Fruit fly (Drosophila melanogaster) whole organism, wandering third instar larva: ENCODE data around the gene CG31808.

Source experiments
- Abd-B ChIP-seq: fragments of >200 bp; optimal IDR thresholded peaks from 2 replicates; lab custom pipeline; 2017; ENCODE audit warnings: missing biosample characterization, missing genetic modification characterization
- Dif ChIP-seq: fragments of 200-275, 200-300 bp; sonication (Bioruptor generic); optimal IDR thresholded peaks from 2 replicates; lab custom pipeline; 2018; ENCODE audit warnings: missing biosample characterization, missing genetic modification characterization; ENCODE audit not compliant: partially characterized antibody
- GATAd ChIP-seq: sonication (Bioruptor generic); optimal IDR thresholded peaks from 2 replicates; lab custom pipeline; 2016; ENCODE audit warnings: missing biosample characterization, missing genetic modification characterization
- HLH106 ChIP-seq: fragments of 200-800 bp; optimal IDR thresholded peaks from 3 replicates; lab custom pipeline; 2019; ENCODE audit warnings: missing biosample characterization, mild to moderate bottlenecking, missing genetic modification characterization, moderate library complexity
- Hnf4 ChIP-seq: fragments of 200-800 bp; sonication (Bioruptor generic); optimal IDR thresholded peaks from 2 replicates; lab custom pipeline; 2016; ENCODE audit warnings: missing biosample characterization, mild to moderate bottlenecking, missing genetic modification characterization
- Hr83 ChIP-seq: fragments of 200-300 bp; sonication (Bioruptor generic); optimal IDR thresholded peaks from 2 replicates; lab custom pipeline; 2016; ENCODE audit warnings: missing biosample characterization, mild to moderate bottlenecking, missing genetic modification characterization, moderate library complexity; ENCODE audit not compliant: poor library complexity, severe bottlenecking
- Jra ChIP-seq: sonication (Bioruptor generic); optimal IDR thresholded peaks from 2 replicates; lab custom pipeline; 2016; ENCODE audit warnings: missing biosample characterization, missing genetic modification characterization
- Mio ChIP-seq: sonication (Bioruptor generic); optimal IDR thresholded peaks from 2 replicates; lab custom pipeline; 2016; ENCODE audit warnings: missing biosample characterization, missing genetic modification characterization
- Myc ChIP-seq: fragments of >200 bp; optimal IDR thresholded peaks from 2 replicates; lab custom pipeline; 2017
- N ChIP-seq: fragments of >200 bp; optimal IDR thresholded peaks from 2 replicates; lab custom pipeline; 2018; ENCODE audit warnings: missing biosample characterization, missing external identifiers, missing genetic modification characterization
- OdsH ChIP-seq: fragments of 200-800 bp; sonication (Bioruptor generic); optimal IDR thresholded peaks from 2 replicates; lab custom pipeline; 2016; ENCODE audit warnings: missing biosample characterization, mild to moderate bottlenecking, missing genetic modification characterization
- Rel ChIP-seq, 2 experiments: fragments of 200-800 bp; sonication (Bioruptor generic) in 1 of 2; optimal IDR thresholded peaks; 2 replicates in 1 of 2; 3 replicates in 1 of 2; lab custom pipeline; 2016 to 2019; ENCODE audit warnings: mild to moderate bottlenecking in 2 of 2, missing biosample characterization in 2 of 2, missing genetic modification characterization in 2 of 2, moderate library complexity in 1 of 2
- br ChIP-seq: fragments of 200-800 bp; sonication (Bioruptor generic); optimal IDR thresholded peaks from 2 replicates; lab custom pipeline; 2016; ENCODE audit warnings: missing biosample characterization, missing genetic modification characterization
- brk ChIP-seq: fragments of 200-800 bp; sonication (Bioruptor generic); optimal IDR thresholded peaks from 2 replicates; lab custom pipeline; 2016; ENCODE audit warnings: missing biosample characterization, mild to moderate bottlenecking, missing genetic modification characterization
- dmrt93B ChIP-seq: fragments of 200-800 bp; sonication (Bioruptor generic); optimal IDR thresholded peaks from 2 replicates; lab custom pipeline; 2018; ENCODE audit warnings: missing biosample characterization, mild to moderate bottlenecking, missing genetic modification characterization
- dsf ChIP-seq: sonication (Bioruptor generic); optimal IDR thresholded peaks from 2 replicates; lab custom pipeline; 2016; ENCODE audit warnings: missing biosample characterization, missing genetic modification characterization, borderline replicate concordance
- ey ChIP-seq: fragments of 200-800 bp; sonication (Bioruptor generic); optimal IDR thresholded peaks from 2 replicates; lab custom pipeline; 2016; ENCODE audit warnings: missing biosample characterization, missing genetic modification characterization
- foxo ChIP-seq, 2 experiments: fragments of 200-800 bp; sonication (Bioruptor generic); optimal IDR thresholded peaks; 2 replicates in 1 of 2; 3 replicates in 1 of 2; lab custom pipeline; 2016 to 2017; ENCODE audit warnings: missing biosample characterization in 2 of 2, missing genetic modification characterization in 2 of 2
- fru ChIP-seq: fragments of 200-800 bp; sonication (Bioruptor generic); optimal IDR thresholded peaks from 3 replicates; lab custom pipeline; 2016; ENCODE audit warnings: missing biosample characterization, mild to moderate bottlenecking, missing genetic modification characterization
- h ChIP-seq: fragments of 200-800 bp; sonication (Bioruptor generic); optimal IDR thresholded peaks from 3 replicates; lab custom pipeline; 2016; ENCODE audit warnings: missing biosample characterization, mild to moderate bottlenecking, missing genetic modification characterization
- jim ChIP-seq: fragments of 175-275, 200-325 bp; sonication (Bioruptor generic); optimal IDR thresholded peaks from 2 replicates; lab custom pipeline; 2016; ENCODE audit warnings: missing biosample characterization, mild to moderate bottlenecking, missing genetic modification characterization
- lola ChIP-seq: fragments of >200 bp; optimal IDR thresholded peaks from 2 replicates; lab custom pipeline; 2017; ENCODE audit warnings: missing biosample characterization, missing genetic modification characterization
- pan ChIP-seq: fragments of >200 bp; optimal IDR thresholded peaks from 2 replicates; lab custom pipeline; 2017
- rgr ChIP-seq: fragments of 200-800 bp; sonication (Bioruptor generic); optimal IDR thresholded peaks from 3 replicates; lab custom pipeline; 2016; ENCODE audit warnings: missing biosample characterization, mild to moderate bottlenecking, missing genetic modification characterization
- sage ChIP-seq: fragments of 200-800 bp; sonication (Bioruptor generic); optimal IDR thresholded peaks from 2 replicates; lab custom pipeline; 2016; ENCODE audit warnings: missing biosample characterization, mild to moderate bottlenecking, missing genetic modification characterization
- sv ChIP-seq: fragments of 200-800 bp; sonication (Bioruptor generic); optimal IDR thresholded peaks from 3 replicates; lab custom pipeline; 2016; ENCODE audit warnings: missing biosample characterization, missing genetic modification characterization
- tai ChIP-seq: sonication (Bioruptor generic); optimal IDR thresholded peaks from 2 replicates; lab custom pipeline; 2016; ENCODE audit warnings: missing biosample characterization, missing genetic modification characterization
- usp ChIP-seq: fragments of >200 bp; optimal IDR thresholded peaks from 2 replicates; lab custom pipeline; 2017; ENCODE audit warnings: missing biosample characterization, missing genetic modification characterization
- woc ChIP-seq: sonication (Bioruptor generic); optimal IDR thresholded peaks from 2 replicates; lab custom pipeline; 2016; ENCODE audit warnings: missing biosample characterization, mild to moderate bottlenecking, missing genetic modification characterization

The CG31808 gene

dm6 chr2L:16719643-16720515 is 3.9 kb upstream of the CG31808 start, which contains the start of gene Cyt-c-p:
Cyt-c-p (plus strand) TSS chr2L:16719932.
- TF ChIP-seq tai: no peak
- peak; percentile 13 for TF ChIP-seq HLH106 (tag; lab: Kevin White, UChicago)
- peak; percentile 19 for TF ChIP-seq OdsH (GFP tag; lab: Kevin White, UChicago)
- no peak for TF ChIP-seq woc (GFP tag; lab: Kevin White, UChicago)
- peak; percentile 19 for TF ChIP-seq rgr (GFP tag; lab: Kevin White, UChicago)
- no peak for TF ChIP-seq lola
- no peak for TF ChIP-seq br
- TF ChIP-seq sage: no peak
- no peak for TF ChIP-seq dmrt93B
- TF ChIP-seq brk (GFP tag; lab: Kevin White, UChicago): no peak
- TF ChIP-seq GATAd (GFP tag; lab: Kevin White, UChicago): no peak
- TF ChIP-seq dsf (GFP tag; lab: Kevin White, UChicago): no peak
- TF ChIP-seq N (GFP tag; lab: Kevin White, UChicago): no peak
- no peak for TF ChIP-seq h (GFP tag; lab: Kevin White, UChicago)
- no peak for TF ChIP-seq pan (lab: Kevin White, UChicago)
- no peak for TF ChIP-seq Hnf4 (GFP tag; lab: Kevin White, UChicago)
- peak in 1 of 2 experiments; percentile 28 for TF ChIP-seq foxo (GFP tag; optimal IDR thresholded peaks at IDR 0.05; lab: Kevin White, UChicago)
- TF ChIP-seq ey (GFP tag; lab: Kevin White, UChicago): no peak
- TF ChIP-seq sv (GFP tag; lab: Kevin White, UChicago): no peak
- TF ChIP-seq Hr83: peak; percentile 28
- TF ChIP-seq Mio (GFP tag; lab: Kevin White, UChicago): no peak
- TF ChIP-seq Myc (lab: Kevin White, UChicago): peak; percentile 19
- TF ChIP-seq Rel (GFP tag; optimal IDR thresholded peaks at IDR 0.05; lab: Kevin White, UChicago): no peak
- TF ChIP-seq Rel (tag; optimal IDR thresholded peaks at IDR 0.05; lab: Kevin White, UChicago): peak; percentile 83
- peak; percentile 0 for TF ChIP-seq Dif (GFP tag; lab: Kevin White, UChicago)
- TF ChIP-seq Abd-B (GFP tag; lab: Kevin White, UChicago): no peak

DNA sequence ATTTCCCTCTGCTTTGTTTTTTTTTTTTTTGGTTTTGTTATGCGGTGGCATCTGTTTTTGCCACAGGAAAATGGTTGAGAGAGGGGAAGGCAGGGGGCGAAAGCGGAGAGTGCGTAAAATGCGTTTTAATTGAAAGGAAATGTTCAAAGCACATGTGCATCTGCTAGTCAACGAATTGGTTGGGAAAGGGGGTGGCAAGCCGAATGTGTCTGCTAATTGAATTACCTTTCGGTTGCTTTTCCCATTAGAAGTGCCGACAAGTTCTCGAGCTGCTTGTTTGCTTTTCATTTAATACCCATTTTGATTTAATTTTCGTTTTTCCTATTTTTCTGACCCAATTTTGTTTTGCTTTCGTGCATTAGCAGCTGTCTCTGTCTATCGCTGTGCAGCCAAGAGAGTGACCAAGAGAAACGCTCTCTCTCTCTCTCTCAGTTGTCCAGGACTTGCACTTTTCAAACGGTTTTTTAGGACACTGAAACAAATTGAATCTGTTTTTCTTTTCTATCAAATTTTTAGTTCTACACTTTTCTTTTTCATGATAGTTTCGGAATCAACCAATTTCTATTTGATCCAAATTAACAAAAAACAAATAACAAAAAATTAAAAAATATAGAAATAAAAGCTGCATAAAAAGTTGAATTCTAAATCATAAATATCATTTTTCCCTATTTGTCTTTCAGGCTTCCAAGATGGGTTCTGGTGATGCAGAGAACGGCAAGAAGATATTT is 2.6 kb upstream of the CG31808 start:
- TF ChIP-seq pan (lab: Kevin White, UChicago): no peak
- no peak for TF ChIP-seq Hnf4 (GFP tag; lab: Kevin White, UChicago)
- TF ChIP-seq Myc (lab: Kevin White, UChicago): no peak
- TF ChIP-seq Hr83: no peak
- no peak for TF ChIP-seq sv (GFP tag; lab: Kevin White, UChicago)
- TF ChIP-seq Abd-B (GFP tag; lab: Kevin White, UChicago): no peak
- no peak for TF ChIP-seq lola
- TF ChIP-seq Jra (GFP tag; lab: Kevin White, UChicago): no peak
- no peak for TF ChIP-seq foxo (GFP tag; optimal IDR thresholded peaks at IDR 0.05; lab: Kevin White, UChicago)
- TF ChIP-seq dsf (GFP tag; lab: Kevin White, UChicago): no peak
- no peak for TF ChIP-seq Mio (GFP tag; lab: Kevin White, UChicago)
- TF ChIP-seq jim (GFP tag; lab: Kevin White, UChicago): no peak
- no peak for TF ChIP-seq HLH106 (tag; lab: Kevin White, UChicago)
- TF ChIP-seq br: no peak
- no peak for TF ChIP-seq usp (GFP tag; lab: Kevin White, UChicago)

dm6 chr2L:16716771-16717170 is 776 bp upstream of the CG31808 start:
- no peak for TF ChIP-seq Hnf4 (GFP tag; lab: Kevin White, UChicago)

DNA sequence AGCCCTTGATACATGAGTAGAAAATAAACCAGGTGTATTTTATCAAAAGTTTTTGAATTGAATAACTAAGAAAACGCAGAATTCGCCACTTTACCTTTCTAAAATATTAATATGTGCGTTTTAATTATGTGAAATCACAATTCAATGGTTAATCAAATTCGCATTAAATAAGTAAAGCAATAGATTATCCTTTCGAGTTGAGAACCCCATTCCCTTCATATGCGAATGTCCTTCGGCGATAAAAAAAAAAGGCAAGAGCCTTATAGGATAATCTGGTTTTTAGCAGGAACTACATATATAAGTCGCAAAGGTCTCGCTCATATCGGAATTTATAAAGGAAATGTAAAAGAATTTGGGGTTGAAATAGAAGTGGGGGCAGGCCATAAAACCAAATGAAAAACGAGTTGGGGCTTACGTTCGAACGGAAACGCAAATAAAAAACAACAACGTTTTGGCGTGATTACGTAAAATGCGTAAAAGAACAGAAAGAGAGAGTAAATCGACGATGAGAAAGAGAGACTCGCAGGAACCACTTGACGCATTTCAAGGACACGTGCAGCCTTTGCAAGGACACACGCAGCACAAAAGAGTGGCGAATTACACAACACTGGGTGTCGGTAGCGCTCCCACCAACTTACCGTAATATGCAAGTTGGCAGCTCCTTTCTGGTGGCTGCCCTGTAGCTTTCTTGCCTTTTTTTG is 712 bp downstream of the CG31808 start:
- TF ChIP-seq N (GFP tag; lab: Kevin White, UChicago) (no peak), Rel (GFP tag; optimal IDR thresholded peaks at IDR 0.05; lab: Kevin White, UChicago) (no peak), Rel (tag; optimal IDR thresholded peaks at IDR 0.05; lab: Kevin White, UChicago) (no peak), usp (GFP tag; lab: Kevin White, UChicago) (no peak), dsf (GFP tag; lab: Kevin White, UChicago) (no peak), foxo (GFP tag; optimal IDR thresholded peaks at IDR 0.05; lab: Kevin White, UChicago) (no peak), dmrt93B (no peak), fru (GFP tag; lab: Kevin White, UChicago) (no peak), Abd-B (GFP tag; lab: Kevin White, UChicago) (no peak), pan (lab: Kevin White, UChicago) (no peak), ey (GFP tag; lab: Kevin White, UChicago) (no peak)
